Fruit fly (Drosophila melanogaster): Measurements from ENCODE around the gene CG15386.

CG15386 gene

DNA sequence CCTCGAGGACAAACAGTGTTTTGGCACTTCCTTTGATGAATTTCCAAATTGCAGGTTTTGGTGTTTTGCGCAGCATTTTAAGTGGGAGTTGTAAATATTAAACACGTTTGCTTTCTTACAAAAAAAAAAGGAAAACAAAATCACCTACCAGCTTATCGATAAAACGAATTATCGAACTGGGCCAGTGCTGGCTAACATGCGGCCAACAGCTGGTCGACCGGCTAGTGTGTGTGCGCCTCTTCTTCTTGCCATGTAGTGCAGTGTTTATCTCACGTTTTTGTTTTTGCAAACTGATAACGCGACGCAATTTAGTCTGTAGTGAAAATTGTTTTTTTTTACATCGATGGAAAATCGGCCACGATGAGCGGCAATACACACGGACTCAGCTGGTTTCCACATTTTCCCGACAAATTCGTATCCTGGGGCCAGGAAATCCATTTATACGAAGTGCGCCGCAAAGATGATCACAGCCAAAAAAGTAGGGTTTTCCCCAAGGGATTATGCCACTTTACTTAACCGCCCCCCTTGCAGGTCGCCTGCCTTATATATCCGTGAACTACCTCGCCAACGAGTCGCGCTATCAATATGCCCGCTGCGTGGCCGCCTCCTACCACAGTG is at the start of gene CG15386, which contains the start of the genes CG42371 and mio (continued):
- TF ChIP-seq Asciz (GFP tag; optimal IDR thresholded peaks at IDR 0.05) (no peak), zen2 (GFP tag; IDR thresholded peaks at IDR 0.05; ENCODE audit: partially characterized antibody) (no peak), Hr78 (GFP tag; optimal IDR thresholded peaks at IDR 0.05) (no peak), CG10959 (GFP tag; IDR thresholded peaks at IDR 0.05) (no peak), CG1602 (GFP tag; optimal IDR thresholded peaks at IDR 0.05) (no peak), hkb (optimal IDR thresholded peaks at IDR 0.05) (no peak), hkb (GFP tag; IDR thresholded peaks at IDR 0.05) (peak; percentile 43; the same call in 1 of the 2 replicates), CG4854 (GFP tag; optimal IDR thresholded peaks at IDR 0.05) (no peak), HmgD (GFP tag; optimal IDR thresholded peaks at IDR 0.05) (peak; percentile 16), Kr (GFP tag; optimal IDR thresholded peaks at IDR 0.05) (no peak), HLH4C (GFP tag; IDR thresholded peaks at IDR 0.05; ENCODE audit: partially characterized antibody) (no peak; the same call in 2 of the 3 replicates), CG6654 (GFP tag; optimal IDR thresholded peaks at IDR 0.05) (no peak), crp (GFP tag; optimal IDR thresholded peaks at IDR 0.05) (peak; percentile 71 to 96), crc (GFP tag; optimal IDR thresholded peaks at IDR 0.05) (no peak), wor (GFP tag; IDR thresholded peaks at IDR 0.05) (no peak), vnd (GFP tag; IDR thresholded peaks at IDR 0.05; ENCODE audit: partially characterized antibody) (no peak), trem (tag; optimal IDR thresholded peaks at IDR 0.05) (peak; percentile 8), maf-S (GFP tag; optimal IDR thresholded peaks at IDR 0.05) (no peak), stc (GFP tag; IDR thresholded peaks at IDR 0.05) (no peak), eyg (GFP tag; optimal IDR thresholded peaks at IDR 0.05) (no peak), phol (tag; optimal IDR thresholded peaks at IDR 0.05) (no peak), sqz (GFP tag; optimal IDR thresholded peaks at IDR 0.05) (peak; percentile 49), CG11504 (tag; optimal IDR thresholded peaks at IDR 0.05) (no peak), fd96Cb (tag; optimal IDR thresholded peaks at IDR 0.05) (no peak), Sox100B (GFP tag; optimal IDR thresholded peaks at IDR 0.05) (no peak), gcm2 (GFP tag; optimal IDR thresholded peaks at IDR 0.05) (no peak), Drgx (GFP tag; IDR thresholded peaks at IDR 0.05) (no peak), CG11247 (GFP tag; IDR thresholded peaks at IDR 0.05) (no peak), schlank (tag; optimal IDR thresholded peaks at IDR 0.05) (no peak), CG7372 (GFP tag; IDR thresholded peaks at IDR 0.05) (no peak), scrt (GFP tag; optimal IDR thresholded peaks at IDR 0.05) (no peak), CG17612 (GFP tag; IDR thresholded peaks at IDR 0.05) (no peak), bcd (GFP tag; optimal IDR thresholded peaks at IDR 0.05) (no peak), CG4424 (GFP tag; optimal IDR thresholded peaks at IDR 0.05) (no peak), CG30431 (GFP tag; optimal IDR thresholded peaks at IDR 0.05) (no peak), B-H2 (GFP tag; optimal IDR thresholded peaks at IDR 0.05) (peak; percentile 50), ken (GFP tag; IDR thresholded peaks at IDR 0.05) (no peak), CG16815 (GFP tag; optimal IDR thresholded peaks at IDR 0.05) (no peak), CG6791 (GFP tag; IDR thresholded peaks at IDR 0.05; ENCODE audit: partially characterized antibody) (peak; percentile 65; the same call in 2 of the 3 replicates), CG6813 (GFP tag; optimal IDR thresholded peaks at IDR 0.05) (no peak), CG2120 (GFP tag; optimal IDR thresholded peaks at IDR 0.05) (peak; percentile 54), cg (GFP tag; optimal IDR thresholded peaks at IDR 0.05) (peak; percentile 71), CG1233 (GFP tag; optimal IDR thresholded peaks at IDR 0.05) (no peak), Ssrp (tag; optimal IDR thresholded peaks at IDR 0.05) (no peak), CG8388 (GFP tag; optimal IDR thresholded peaks at IDR 0.05) (no peak), HmgZ (tag; optimal IDR thresholded peaks at IDR 0.05) (peak; percentile 51), sug (tag; optimal IDR thresholded peaks at IDR 0.05) (peak; percentile 37), twi (tag; optimal IDR thresholded peaks at IDR 0.05) (no peak), gce (GFP tag; IDR thresholded peaks at IDR 0.05) (no peak), ato (GFP tag; IDR thresholded peaks at IDR 0.05; ENCODE audit: partially characterized antibody) (peak; percentile 45)

Measured in whole organism, embryonic.